Fruit fly (Drosophila melanogaster) whole organism, embryonic: ENCODE measurements around the gene ver.
A peak's percentile ranks its signal among the peaks of the same experiment; 100 is the strongest.

Experiments
- ATbp ChIP-seq: fragments of 200-800 bp; sonication (Bioruptor generic); optimal IDR thresholded peaks from 2 replicates; lab custom pipeline; 2017; ENCODE audit warnings: missing biosample characterization, mild to moderate bottlenecking, missing genetic modification characterization, missing genetic modification reagents
- Adf1 ChIP-seq: fragments of 200-800 bp; sonication (Bioruptor generic); IDR thresholded peaks from 2 replicates; pipeline ENCODE4 v1.3.6; 2022; ENCODE audit warnings: missing biosample characterization, missing genetic modification characterization
- B-H2 ChIP-seq: fragments of 200-800 bp; sonication (Bioruptor generic); optimal IDR thresholded peaks from 2 replicates; lab custom pipeline; 2018; ENCODE audit warnings: missing biosample characterization, mild to moderate bottlenecking, missing genetic modification characterization
- Bdp1 ChIP-seq: fragments of 200-800 bp; sonication (Bioruptor generic); optimal IDR thresholded peaks from 3 replicates; lab custom pipeline; 2016; ENCODE audit warnings: missing biosample characterization, missing genetic modification characterization
- CG10147 ChIP-seq: fragments of 200-800 bp; sonication (Bioruptor generic); optimal IDR thresholded peaks from 2 replicates; lab custom pipeline; 2019; ENCODE audit warnings: missing biosample characterization, mild to moderate bottlenecking, missing genetic modification characterization, moderate library complexity
- CG10654 ChIP-seq: fragments of 200-800 bp; sonication (Bioruptor generic); optimal IDR thresholded peaks from 2 replicates; lab custom pipeline; 2016; ENCODE audit warnings: missing biosample characterization, missing genetic modification characterization
- CG11398 ChIP-seq: fragments of 200-800 bp; sonication (Bioruptor generic); optimal IDR thresholded peaks from 2 replicates; lab custom pipeline; 2016; ENCODE audit warnings: missing biosample characterization, missing genetic modification characterization
- CG13424 ChIP-seq: fragments of 200-800 bp; sonication (Bioruptor generic); optimal IDR thresholded peaks from 2 replicates; lab custom pipeline; 2019; ENCODE audit warnings: missing biosample characterization, mild to moderate bottlenecking, missing genetic modification characterization, moderate library complexity
- CG13775 ChIP-seq: fragments of 200-800 bp; sonication (Bioruptor generic); optimal IDR thresholded peaks from 3 replicates; lab custom pipeline; 2017; ENCODE audit warnings: missing biosample characterization, mild to moderate bottlenecking, missing genetic modification characterization
- CG17568 ChIP-seq: fragments of 200-800 bp; sonication (Bioruptor generic); optimal IDR thresholded peaks from 2 replicates; lab custom pipeline; 2018; ENCODE audit warnings: missing biosample characterization, mild to moderate bottlenecking, missing genetic modification characterization, moderate library complexity
- CG18599 ChIP-seq: fragments of 200-800 bp; sonication (Bioruptor generic); optimal IDR thresholded peaks from 3 replicates; lab custom pipeline; 2017; ENCODE audit warnings: missing biosample characterization, missing genetic modification characterization, mild to moderate bottlenecking, moderate library complexity, missing genetic modification reagents
- CG2116 ChIP-seq: fragments of 200-800 bp; sonication (Bioruptor generic); optimal IDR thresholded peaks from 3 replicates; lab custom pipeline; 2018; ENCODE audit warnings: missing biosample characterization, mild to moderate bottlenecking, missing genetic modification characterization
- CG2678 ChIP-seq: fragments of 200-800 bp; sonication (Bioruptor generic); optimal IDR thresholded peaks from 3 replicates; lab custom pipeline; 2019; ENCODE audit warnings: missing biosample characterization, mild to moderate bottlenecking, missing genetic modification characterization, moderate library complexity
- CG6683 ChIP-seq: fragments of 200-800 bp; sonication (Bioruptor generic); optimal IDR thresholded peaks from 2 replicates; lab custom pipeline; 2017; ENCODE audit warnings: missing biosample characterization, mild to moderate bottlenecking, missing genetic modification characterization, missing genetic modification reagents
- CG6854 ChIP-seq: fragments of 200-800 bp; sonication (Bioruptor generic); optimal IDR thresholded peaks from 3 replicates; lab custom pipeline; 2017; ENCODE audit warnings: missing biosample characterization, mild to moderate bottlenecking, missing genetic modification characterization
- CG7357 ChIP-seq: fragments of 200-800 bp; sonication (Bioruptor generic); IDR thresholded peaks from 3 replicates; pipeline ENCODE4 v1.3.6; 2022; ENCODE audit warnings: missing biosample characterization, missing genetic modification characterization
- CG7556 ChIP-seq: fragments of 200-800 bp; sonication (Bioruptor generic); optimal IDR thresholded peaks from 2 replicates; lab custom pipeline; 2017; ENCODE audit warnings: missing biosample characterization, mild to moderate bottlenecking, missing genetic modification characterization
- CG7839 ChIP-seq: fragments of 200-800 bp; sonication (Bioruptor generic); optimal IDR thresholded peaks from 3 replicates; lab custom pipeline; 2018; ENCODE audit warnings: missing biosample characterization, mild to moderate bottlenecking, missing genetic modification characterization, moderate library complexity
- CG8089 ChIP-seq: fragments of 200-800 bp; sonication (Bioruptor generic); optimal IDR thresholded peaks from 3 replicates; lab custom pipeline; 2016; ENCODE audit warnings: missing biosample characterization, missing genetic modification characterization
- CG8290 ChIP-seq, 3 experiments: fragments of 200-800 bp; sonication (Bioruptor generic); optimal IDR thresholded peaks; 2 replicates each; lab custom pipeline; 2016 to 2019; ENCODE audit warnings: missing biosample characterization in 3 of 3, missing genetic modification characterization in 3 of 3, mild to moderate bottlenecking in 2 of 3, moderate library complexity in 1 of 3
- CG8478 ChIP-seq: fragments of >200 bp; optimal IDR thresholded peaks from 2 replicates; lab custom pipeline; 2018
- CrebB ChIP-seq: fragments of 200-800 bp; sonication (Bioruptor generic); optimal IDR thresholded peaks from 3 replicates; lab custom pipeline; 2018; ENCODE audit warnings: missing biosample characterization, mild to moderate bottlenecking, missing genetic modification characterization
- Dad ChIP-seq: fragments of 200-800 bp; sonication (Bioruptor generic); optimal IDR thresholded peaks from 3 replicates; lab custom pipeline; 2016; ENCODE audit warnings: missing biosample characterization, missing genetic modification characterization
- Dll ChIP-seq: fragments of 200-800 bp; sonication (Bioruptor generic); IDR thresholded peaks from 4 replicates; pipeline ENCODE4 v1.3.6; 2022; ENCODE audit warnings: missing biosample characterization, missing genetic modification characterization; ENCODE audit not compliant: partially characterized antibody
- Fer1 ChIP-seq: fragments of 200-800 bp; sonication (Bioruptor generic); optimal IDR thresholded peaks from 2 replicates; lab custom pipeline; 2017; ENCODE audit warnings: missing biosample characterization, mild to moderate bottlenecking, missing genetic modification characterization
- Kr ChIP-seq: fragments of 200-800 bp; sonication (Bioruptor generic); optimal IDR thresholded peaks from 2 replicates; lab custom pipeline; 2017; ENCODE audit warnings: missing biosample characterization, mild to moderate bottlenecking, missing genetic modification characterization
- MESR4 ChIP-seq: fragments of 200-800 bp; sonication (Bioruptor generic); optimal IDR thresholded peaks from 2 replicates; lab custom pipeline; 2018; ENCODE audit warnings: missing biosample characterization, mild to moderate bottlenecking, missing genetic modification characterization, moderate library complexity
- Myb ChIP-seq: fragments of 200-800 bp; sonication (Bioruptor generic); optimal IDR thresholded peaks from 2 replicates; lab custom pipeline; 2016; ENCODE audit warnings: missing biosample characterization, missing genetic modification characterization
- Nf-YB ChIP-seq: fragments of 200-800 bp; sonication (Bioruptor generic); optimal IDR thresholded peaks from 3 replicates; lab custom pipeline; 2019; ENCODE audit warnings: missing biosample characterization, mild to moderate bottlenecking, missing genetic modification characterization, moderate library complexity
- Rx ChIP-seq: fragments of 200-800 bp; sonication (Bioruptor generic); IDR thresholded peaks from 2 replicates; pipeline ENCODE4 v1.3.6; 2022; ENCODE audit warnings: missing biosample characterization, missing genetic modification characterization
- Vsx1 ChIP-seq: fragments of 200-800 bp; sonication (Bioruptor generic); optimal IDR thresholded peaks from 2 replicates; lab custom pipeline; 2017; ENCODE audit warnings: missing biosample characterization, mild to moderate bottlenecking, missing genetic modification characterization, missing genetic modification reagents
- ara ChIP-seq: fragments of 200-800 bp; sonication (Bioruptor generic); IDR thresholded peaks from 2 replicates; pipeline ENCODE4 v1.3.6; 2022; ENCODE audit warnings: missing biosample characterization, missing genetic modification characterization
- ato ChIP-seq: fragments of 200-800 bp; sonication (Bioruptor generic); IDR thresholded peaks from 2 replicates; pipeline ENCODE4 v1.3.6; 2022; ENCODE audit warnings: missing biosample characterization, missing genetic modification characterization; ENCODE audit not compliant: partially characterized antibody
- cad ChIP-seq: fragments of >200 bp; optimal IDR thresholded peaks from 2 replicates; lab custom pipeline; 2017; ENCODE audit warnings: missing biosample characterization, missing genetic modification characterization
- cato ChIP-seq: fragments of 200-800 bp; sonication (Bioruptor generic); optimal IDR thresholded peaks from 2 replicates; lab custom pipeline; 2016; ENCODE audit warnings: missing biosample characterization, missing genetic modification characterization, borderline replicate concordance
- chinmo ChIP-seq: fragments of 200-800 bp; sonication (Bioruptor generic); IDR thresholded peaks from 4 replicates; pipeline ENCODE4 v1.3.6; 2022; ENCODE audit warnings: missing biosample characterization, missing genetic modification characterization; ENCODE audit not compliant: partially characterized antibody
- da ChIP-seq: fragments of 200-800 bp; sonication (Bioruptor generic); optimal IDR thresholded peaks from 2 replicates; lab custom pipeline; 2016; ENCODE audit warnings: missing biosample characterization, missing genetic modification characterization
- fru ChIP-seq: fragments of >200 bp; optimal IDR thresholded peaks from 2 replicates; lab custom pipeline; 2017
- gem ChIP-seq: fragments of 200-800 bp; sonication (Bioruptor generic); optimal IDR thresholded peaks from 2 replicates; lab custom pipeline; 2019; ENCODE audit warnings: missing biosample characterization, mild to moderate bottlenecking, missing genetic modification characterization, moderate library complexity
- nau ChIP-seq: fragments of 200-800 bp; sonication (Bioruptor generic); optimal IDR thresholded peaks from 3 replicates; lab custom pipeline; 2017; ENCODE audit warnings: missing biosample characterization, mild to moderate bottlenecking, missing genetic modification characterization, missing genetic modification reagents
- otp ChIP-seq: fragments of 200-800 bp; sonication (Bioruptor generic); IDR thresholded peaks from 3 replicates; pipeline ENCODE4, ENCODE4 v1.3.6; 2022; ENCODE audit warnings: missing biosample characterization, missing genetic modification characterization
- pb ChIP-seq: fragments of 200-800 bp; sonication (Bioruptor generic); optimal IDR thresholded peaks from 3 replicates; lab custom pipeline; 2016; ENCODE audit warnings: missing biosample characterization, missing genetic modification characterization
- pros ChIP-seq: fragments of 200-800 bp; sonication (Bioruptor generic); optimal IDR thresholded peaks from 3 replicates; lab custom pipeline; 2019; ENCODE audit warnings: missing biosample characterization, mild to moderate bottlenecking, missing genetic modification characterization, moderate library complexity
- psq ChIP-seq: fragments of 200-800 bp; sonication (Bioruptor generic); optimal IDR thresholded peaks from 2 replicates; lab custom pipeline; 2017; ENCODE audit warnings: missing biosample characterization, missing genetic modification characterization
- seq ChIP-seq: fragments of 200-800 bp; sonication (Bioruptor generic); IDR thresholded peaks from 2 replicates; pipeline ENCODE4 v1.3.6; 2022; ENCODE audit warnings: missing biosample characterization, missing genetic modification characterization
- trem ChIP-seq: fragments of 200-800 bp; optimal IDR thresholded peaks from 3 replicates; lab custom pipeline; 2019; ENCODE audit warnings: missing biosample characterization, mild to moderate bottlenecking, missing genetic modification characterization, moderate library complexity
- usp ChIP-seq: fragments of >200 bp; optimal IDR thresholded peaks from 2 replicates; lab custom pipeline; 2017; ENCODE audit warnings: missing biosample characterization, missing genetic modification characterization
- wdn ChIP-seq: fragments of 200-800 bp; sonication (Bioruptor generic); IDR thresholded peaks from 2 replicates; pipeline ENCODE4 v1.3.6; 2022; ENCODE audit warnings: missing biosample characterization, missing genetic modification characterization
- zen2 ChIP-seq: fragments of 200-800 bp; sonication (Bioruptor generic); IDR thresholded peaks from 3 replicates; pipeline ENCODE4 v1.3.6; 2022; ENCODE audit warnings: missing biosample characterization, missing genetic modification characterization; ENCODE audit not compliant: partially characterized antibody
- zfh2 ChIP-seq: fragments of 200-800 bp; sonication (Bioruptor generic); optimal IDR thresholded peaks from 2 replicates; lab custom pipeline; 2016; ENCODE audit warnings: missing biosample characterization, missing genetic modification characterization

The ver gene

DNA sequence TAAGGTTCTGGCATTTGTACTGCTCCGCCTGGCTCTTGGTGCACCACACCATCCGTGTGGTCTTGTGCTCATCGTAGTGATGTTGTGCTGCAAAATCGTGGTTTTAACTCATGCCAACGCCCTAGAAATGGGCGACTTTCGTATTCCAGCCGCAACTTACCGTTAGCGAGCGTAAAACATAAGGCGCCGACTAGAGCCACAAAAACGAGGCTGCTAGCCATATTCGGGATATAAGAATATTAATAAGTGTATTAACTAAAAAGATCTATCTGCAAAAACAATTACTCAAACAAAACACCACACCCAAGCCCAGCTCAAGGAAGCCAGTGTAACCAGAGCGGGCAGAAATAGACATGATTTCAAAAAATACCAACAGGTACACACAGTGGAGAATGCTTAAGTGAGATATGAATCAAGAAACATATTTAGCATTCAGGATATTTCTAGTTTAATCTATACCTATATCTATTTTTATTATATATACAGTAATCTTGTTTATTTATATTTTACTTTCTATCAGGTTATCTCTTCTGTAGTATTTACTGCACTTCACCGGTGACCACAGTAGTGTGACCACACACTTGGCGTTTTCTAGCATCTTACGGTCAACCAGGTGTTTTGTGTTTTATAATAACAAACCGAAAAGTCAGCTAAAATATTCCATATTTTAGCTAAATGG, 9.7 kb downstream of the ver start, which contains the start of the genes Tsf2 and CG34242 (continued):
- no peak for TF ChIP-seq Adf1
- peak; percentile 8 for TF ChIP-seq CG13424
- peak; percentile 91 for TF ChIP-seq CG7357 (GFP tag; lab: Robert Waterston, UW)
- peak; percentile 81 for TF ChIP-seq gem (tag; lab: Kevin White, UChicago)
- TF ChIP-seq CG2116 (GFP tag; lab: Kevin White, UChicago): peak; percentile 18
- no peak for TF ChIP-seq CG17568 (GFP tag; lab: Kevin White, UChicago)
- TF ChIP-seq da (GFP tag; lab: Kevin White, UChicago): no peak
- TF ChIP-seq Dll: no peak
- TF ChIP-seq CG2678 (tag; lab: Kevin White, UChicago): peak; percentile 93
- TF ChIP-seq ATbp (GFP tag; lab: Kevin White, UChicago): peak; percentile 60
- TF ChIP-seq zfh2 (GFP tag; lab: Kevin White, UChicago): no peak
- TF ChIP-seq ato (GFP tag; lab: Robert Waterston, UW): no peak
- TF ChIP-seq otp: peak; percentile 72; the same call in 1 of the 3 replicates
- TF ChIP-seq CG7839 (tag; lab: Kevin White, UChicago): peak; percentile 52
- peak; percentile 32 for TF ChIP-seq CG13775 (GFP tag; lab: Kevin White, UChicago)
- peak; percentile 49 for TF ChIP-seq CG7556 (GFP tag; lab: Kevin White, UChicago)
- no peak for TF ChIP-seq CG11398 (GFP tag; lab: Kevin White, UChicago)
- no peak for TF ChIP-seq psq (GFP tag; lab: Kevin White, UChicago)
- no peak for TF ChIP-seq seq
- TF ChIP-seq B-H2 (GFP tag; lab: Kevin White, UChicago): no peak
- peak; percentile 58 for TF ChIP-seq CG6683 (GFP tag; lab: Kevin White, UChicago)
- TF ChIP-seq Fer1 (GFP tag; lab: Kevin White, UChicago): peak; percentile 72
- peak; percentile 52 for TF ChIP-seq MESR4 (GFP tag; lab: Kevin White, UChicago)
- no peak for TF ChIP-seq CrebB (tag; lab: Kevin White, UChicago)
- TF ChIP-seq Myb (GFP tag; lab: Kevin White, UChicago): no peak
- peak; percentile 62; the same call in 1 of the 2 replicates for TF ChIP-seq wdn (GFP tag; lab: Robert Waterston, UW)
- TF ChIP-seq CG8089 (GFP tag; lab: Kevin White, UChicago): no peak
- TF ChIP-seq Vsx1: no peak
- TF ChIP-seq pros (GFP tag; lab: Kevin White, UChicago): no peak
- peak; percentile 51 for TF ChIP-seq nau
- TF ChIP-seq CG6854: no peak
- TF ChIP-seq cato: no peak
- TF ChIP-seq chinmo (GFP tag; lab: Robert Waterston, UW): no peak
- TF ChIP-seq CG10147 (GFP tag; lab: Kevin White, UChicago): peak; percentile 76
- TF ChIP-seq trem (tag; lab: Kevin White, UChicago): peak; percentile 88
- peak; percentile 81 for TF ChIP-seq CG10654 (GFP tag; lab: Kevin White, UChicago)
- no peak for TF ChIP-seq zen2
- TF ChIP-seq usp (GFP tag; lab: Kevin White, UChicago): no peak
- TF ChIP-seq cad (GFP tag; lab: Kevin White, UChicago): no peak
- TF ChIP-seq fru (lab: Kevin White, UChicago): no peak
- peak; percentile 95 for TF ChIP-seq ara (GFP tag; lab: Robert Waterston, UW)
- TF ChIP-seq Rx (GFP tag; lab: Robert Waterston, UW): peak; percentile 71
- no peak for TF ChIP-seq Bdp1 (GFP tag; lab: Kevin White, UChicago)
- no peak for TF ChIP-seq CG8478 (lab: Kevin White, UChicago)
- TF ChIP-seq CG18599 (GFP tag; lab: Kevin White, UChicago): no peak
- TF ChIP-seq Kr (GFP tag; lab: Kevin White, UChicago): no peak
- TF ChIP-seq pb (GFP tag; lab: Kevin White, UChicago): no peak
- TF ChIP-seq CG8290 (GFP tag; optimal IDR thresholded peaks at IDR 0.05; lab: Kevin White, UChicago): no peak
- TF ChIP-seq CG8290 (tag; optimal IDR thresholded peaks at IDR 0.05; lab: Kevin White, UChicago): no peak
- no peak for TF ChIP-seq Dad
- no peak for TF ChIP-seq Nf-YB (GFP tag; lab: Kevin White, UChicago)
